Worm (Caenorhabditis elegans) whole organism, young adult: ENCODE measurements around the gene F26A1.4.

Experiments
- D2030.7 ChIP-seq: fragments of 200-800 bp; sonication (Bioruptor generic); IDR thresholded peaks from 2 replicates; pipeline ENCODE4 v1.3.6; 2022; ENCODE audit warnings: missing genetic modification reagents, missing genetic modification characterization, missing compliant biosample characterization
- F22D6.2 ChIP-seq: sonication (generic microtip); optimal IDR thresholded peaks from 2 replicates; lab custom pipeline; 2016; ENCODE audit warnings: mild to moderate bottlenecking, missing genetic modification characterization, missing compliant biosample characterization
- Y53F4B.3 ChIP-seq: fragments of 200-800 bp; sonication (Bioruptor generic); IDR thresholded peaks from 2 replicates; pipeline ENCODE4 v1.3.6; 2022; ENCODE audit warnings: missing genetic modification reagents, missing genetic modification characterization, missing compliant biosample characterization
- efl-1 ChIP-seq: fragments of 150-350 bp; optimal IDR thresholded peaks from 2 replicates; lab custom pipeline; 2014; ENCODE audit warnings: missing biosample characterization, missing genetic modification reagents, missing genetic modification characterization
- hlh-26 ChIP-seq: fragments of 200-800 bp; sonication (Bioruptor generic); conservative IDR thresholded peaks from 2 replicates; pipeline ENCODE4 v1.3.6; 2022; ENCODE audit warnings: missing genetic modification reagents, missing genetic modification characterization, missing compliant biosample characterization
- snpc-4 ChIP-seq, 5 experiments: fragments of 150-350 bp in 1 of 5; sonication (generic microtip) in 4 of 5; optimal IDR thresholded peaks; 2 replicates each; lab custom pipeline; 2014 to 2018; ENCODE audit warnings: missing genetic modification characterization in 5 of 5, missing biosample characterization in 3 of 5, antibody characterized with exemption in 2 of 5, mild to moderate bottlenecking in 2 of 5, missing compliant biosample characterization in 2 of 5, missing genotype in 2 of 5, moderate library complexity in 2 of 5, missing genetic modification reagents in 1 of 5
- sptf-2 ChIP-seq: fragments of 200-800 bp; sonication (Bioruptor generic); optimal IDR thresholded peaks from 2 replicates; lab custom pipeline; 2018; ENCODE audit warnings: mild to moderate bottlenecking, missing genetic modification characterization, missing compliant biosample characterization
- tbp1 ChIP-seq: fragments of 200-800 bp; sonication (Bioruptor generic); optimal IDR thresholded peaks from 2 replicates; lab custom pipeline; 2018; ENCODE audit warnings: mild to moderate bottlenecking, missing genetic modification characterization, missing compliant biosample characterization
- unc-62 ChIP-seq: fragments of 150-350 bp; optimal IDR thresholded peaks from 2 replicates; lab custom pipeline; 2014; ENCODE audit warnings: missing biosample characterization, missing genetic modification reagents, missing genetic modification characterization
- zim-3 ChIP-seq: sonication (generic microtip); optimal IDR thresholded peaks from 2 replicates; lab custom pipeline; 2017; ENCODE audit warnings: mild to moderate bottlenecking, missing genetic modification characterization, moderate library complexity, missing compliant biosample characterization
- ztf-26 ChIP-seq: sonication (generic microtip); optimal IDR thresholded peaks from 2 replicates; lab custom pipeline; 2017; ENCODE audit warnings: missing genetic modification characterization, missing compliant biosample characterization

ce11 chrIII:4856109-4856508 lies 38.8 kb downstream of the F26A1.4 start, which contains the start of gene C35D10.7:
- TF ChIP-seq Y53F4B.3 (GFP tag; lab: Robert Waterston, UW) (no peak), unc-62 (GFP tag; lab: Kevin White, UChicago) (no peak), sptf-2 (GFP tag; lab: Kevin White, UChicago) (no peak), tbp1 (GFP tag; lab: Kevin White, UChicago) (no peak), snpc-4 (GFP tag; optimal IDR thresholded peaks at IDR 0.05; lab: Kevin White, UChicago) (no peak), snpc-4 (tag; optimal IDR thresholded peaks at IDR 0.05; lab: Kevin White, UChicago) (no peak), efl-1 (GFP tag; lab: Kevin White, UChicago) (no peak), hlh-26 (GFP tag; lab: Robert Waterston, UW) (no peak), D2030.7 (no peak), zim-3 (no peak), ztf-26 (no peak), F22D6.2 (tag; lab: Kevin White, UChicago) (no peak)
